Fruit fly (Drosophila melanogaster) whole organism, embryonic: Measurements from ENCODE around the gene Sec23.
A peak's percentile ranks its signal among the peaks of the same experiment; 100 is the strongest.

Experiments
- Atf3 ChIP-seq: fragments of 200-800 bp; sonication (Bioruptor generic); optimal IDR thresholded peaks from 3 replicates; lab custom pipeline; 2016; ENCODE audit warnings: missing biosample characterization, missing genetic modification characterization
- BEAF-32 ChIP-seq: fragments of 200-800 bp; sonication (Bioruptor generic); optimal IDR thresholded peaks from 3 replicates; lab custom pipeline; 2017; ENCODE audit warnings: missing biosample characterization, missing genetic modification characterization, mild to moderate bottlenecking, moderate library complexity, missing genetic modification reagents
- CG12071 ChIP-seq: fragments of 200-800 bp; sonication (Bioruptor generic); optimal IDR thresholded peaks from 3 replicates; lab custom pipeline; 2018; ENCODE audit warnings: missing biosample characterization, mild to moderate bottlenecking, missing genetic modification characterization
- CG12299 ChIP-seq: fragments of 200-800 bp; sonication (Bioruptor generic); optimal IDR thresholded peaks from 2 replicates; lab custom pipeline; 2018; ENCODE audit warnings: missing biosample characterization, mild to moderate bottlenecking, missing genetic modification characterization
- CG12744 ChIP-seq: fragments of 200-800 bp; sonication (Bioruptor generic); optimal IDR thresholded peaks from 2 replicates; lab custom pipeline; 2016; ENCODE audit warnings: missing biosample characterization, missing genetic modification characterization
- CG13894 ChIP-seq: fragments of 200-800 bp; sonication (Bioruptor generic); optimal IDR thresholded peaks from 3 replicates; lab custom pipeline; 2018; ENCODE audit warnings: missing biosample characterization, mild to moderate bottlenecking, missing genetic modification characterization, moderate library complexity
- CG14014 ChIP-seq: fragments of 200-800 bp; sonication (Bioruptor generic); IDR thresholded peaks from 2 replicates; pipeline ENCODE4 v1.3.6; 2022; ENCODE audit warnings: missing biosample characterization, missing genetic modification characterization
- CG14667 ChIP-seq: fragments of 200-800 bp; sonication (Bioruptor generic); IDR thresholded peaks from 2 replicates; pipeline ENCODE4 v1.3.6; 2022; ENCODE audit warnings: missing biosample characterization, missing genetic modification characterization
- CG15011 ChIP-seq: fragments of 200-800 bp; sonication (Bioruptor generic); optimal IDR thresholded peaks from 3 replicates; lab custom pipeline; 2018; ENCODE audit warnings: missing biosample characterization, mild to moderate bottlenecking, missing genetic modification characterization
- CG1832 ChIP-seq: fragments of 200-800 bp; sonication (Bioruptor generic); optimal IDR thresholded peaks from 2 replicates; lab custom pipeline; 2017; ENCODE audit warnings: missing biosample characterization, mild to moderate bottlenecking, missing genetic modification characterization, inconsistent platforms
- CG2129 ChIP-seq: fragments of 200-800 bp; sonication (Bioruptor generic); IDR thresholded peaks from 2 replicates; pipeline ENCODE4 v1.3.6; 2022; ENCODE audit warnings: missing biosample characterization, missing genetic modification characterization; ENCODE audit not compliant: partially characterized antibody
- CG30020 ChIP-seq: fragments of 200-800 bp; optimal IDR thresholded peaks from 2 replicates; lab custom pipeline; 2019; ENCODE audit warnings: missing biosample characterization, mild to moderate bottlenecking, missing genetic modification characterization, moderate library complexity
- CG6254 ChIP-seq: fragments of 200-800 bp; sonication (Bioruptor generic); optimal IDR thresholded peaks from 3 replicates; lab custom pipeline; 2017; ENCODE audit warnings: mild to moderate bottlenecking, missing biosample characterization, missing genetic modification reagents, missing genetic modification characterization
- CG6683 ChIP-seq: fragments of 200-800 bp; sonication (Bioruptor generic); optimal IDR thresholded peaks from 2 replicates; lab custom pipeline; 2017; ENCODE audit warnings: missing biosample characterization, mild to moderate bottlenecking, missing genetic modification characterization, missing genetic modification reagents
- CG7745 ChIP-seq: fragments of 200-800 bp; sonication (Bioruptor generic); optimal IDR thresholded peaks from 2 replicates; lab custom pipeline; 2018; ENCODE audit warnings: missing biosample characterization, mild to moderate bottlenecking, missing genetic modification characterization, moderate library complexity
- CG9215 ChIP-seq: fragments of 200-800 bp; sonication (Bioruptor generic); IDR thresholded peaks from 2 replicates; pipeline ENCODE4 v1.3.6; 2022; ENCODE audit warnings: missing biosample characterization, missing genetic modification characterization
- CG9876 ChIP-seq: fragments of 200-800 bp; sonication (Bioruptor generic); optimal IDR thresholded peaks from 2 replicates; lab custom pipeline; 2016; ENCODE audit warnings: missing biosample characterization, missing genetic modification characterization
- CkIIα-i1 ChIP-seq: fragments of 200-800 bp; sonication (Bioruptor generic); IDR thresholded peaks from 2 replicates; pipeline ENCODE4 v1.3.6; 2022; ENCODE audit warnings: missing biosample characterization, missing genetic modification characterization
- E2f1 ChIP-seq: fragments of 200-800 bp; sonication (Bioruptor generic); IDR thresholded peaks from 2 replicates; pipeline ENCODE4 v1.3.6; 2022; ENCODE audit warnings: missing biosample characterization, missing genetic modification characterization
- Eip74EF ChIP-seq, 2 experiments: fragments of 200-800 bp in 1 of 2; fragments of >200 bp in 1 of 2; sonication (Bioruptor generic) in 1 of 2; optimal IDR thresholded peaks; 2 replicates each; lab custom pipeline; 2017 to 2019; ENCODE audit warnings: missing biosample characterization in 2 of 2, missing genetic modification characterization in 2 of 2, mild to moderate bottlenecking in 1 of 2, moderate library complexity in 1 of 2
- Fer3 ChIP-seq: fragments of 200-800 bp; sonication (Bioruptor generic); optimal IDR thresholded peaks from 2 replicates; lab custom pipeline; 2018; ENCODE audit warnings: missing biosample characterization, mild to moderate bottlenecking, missing genetic modification characterization, moderate library complexity
- H2.0 ChIP-seq: fragments of 200-800 bp; sonication (Bioruptor generic); IDR thresholded peaks from 2 replicates; pipeline ENCODE4 v1.3.6; 2022; ENCODE audit warnings: missing biosample characterization, missing genetic modification characterization
- HLH3B ChIP-seq: fragments of 200-800 bp; sonication (Bioruptor generic); IDR thresholded peaks from 2 replicates; pipeline ENCODE4 v1.3.6; 2022; ENCODE audit warnings: missing biosample characterization, missing genetic modification characterization
- Jarid2 ChIP-seq: fragments of 200-800 bp; sonication (Bioruptor generic); optimal IDR thresholded peaks from 3 replicates; lab custom pipeline; 2017; ENCODE audit warnings: mild to moderate bottlenecking, missing biosample characterization, missing genetic modification reagents, missing genetic modification characterization
- NC2α ChIP-seq: fragments of 200-800 bp; sonication (Bioruptor generic); optimal IDR thresholded peaks from 2 replicates; lab custom pipeline; 2016; ENCODE audit warnings: missing biosample characterization, missing genetic modification characterization
- Oli ChIP-seq: fragments of 200-800 bp; sonication (Bioruptor generic); optimal IDR thresholded peaks from 2 replicates; lab custom pipeline; 2018; ENCODE audit warnings: missing biosample characterization, mild to moderate bottlenecking, missing genetic modification characterization, moderate library complexity
- Taf1 ChIP-seq: fragments of 200-800 bp; sonication (Bioruptor generic); IDR thresholded peaks from 2 replicates; pipeline ENCODE4 v1.3.6; 2022; ENCODE audit warnings: missing biosample characterization, missing genetic modification characterization
- YL-1 ChIP-seq: fragments of 200-800 bp; sonication (Bioruptor generic); optimal IDR thresholded peaks from 3 replicates; lab custom pipeline; 2017; ENCODE audit warnings: missing biosample characterization, mild to moderate bottlenecking, missing genetic modification characterization
- ap ChIP-seq: fragments of 200-800 bp; sonication (Bioruptor generic); IDR thresholded peaks from 2 replicates; pipeline ENCODE4 v1.3.6; 2022; ENCODE audit warnings: missing biosample characterization, missing genetic modification characterization
- ato ChIP-seq: fragments of 200-800 bp; sonication (Bioruptor generic); IDR thresholded peaks from 2 replicates; pipeline ENCODE4 v1.3.6; 2022; ENCODE audit warnings: missing biosample characterization, missing genetic modification characterization; ENCODE audit not compliant: partially characterized antibody
- caup ChIP-seq: fragments of 200-800 bp; sonication (Bioruptor generic); optimal IDR thresholded peaks from 3 replicates; lab custom pipeline; 2017; ENCODE audit warnings: missing biosample characterization, mild to moderate bottlenecking, missing genetic modification characterization, moderate library complexity; ENCODE audit not compliant: severe bottlenecking
- chm ChIP-seq: fragments of 200-800 bp; sonication (Bioruptor generic); IDR thresholded peaks from 2 replicates; pipeline ENCODE4 v1.3.6; 2022; ENCODE audit warnings: missing biosample characterization, missing genetic modification characterization
- croc ChIP-seq: fragments of 200-800 bp; sonication (Bioruptor generic); conservative IDR thresholded peaks from 3 replicates; pipeline ENCODE4 v1.3.6; 2022; ENCODE audit warnings: missing biosample characterization, missing genetic modification characterization
- fd102C ChIP-seq: fragments of 200-800 bp; sonication (Bioruptor generic); optimal IDR thresholded peaks from 2 replicates; lab custom pipeline; 2018; ENCODE audit warnings: missing biosample characterization, mild to moderate bottlenecking, missing genetic modification characterization, moderate library complexity
- fd3F ChIP-seq: fragments of 200-800 bp; sonication (Bioruptor generic); optimal IDR thresholded peaks from 2 replicates; lab custom pipeline; 2018; ENCODE audit warnings: missing biosample characterization, mild to moderate bottlenecking, missing genetic modification characterization, moderate library complexity
- fd64A ChIP-seq: fragments of 200-800 bp; sonication (Bioruptor generic); optimal IDR thresholded peaks from 3 replicates; lab custom pipeline; 2018; ENCODE audit warnings: missing biosample characterization, mild to moderate bottlenecking, missing genetic modification characterization
- gce ChIP-seq: fragments of 200-800 bp; sonication (Bioruptor generic); IDR thresholded peaks from 3 replicates; pipeline ENCODE4 v1.3.6; 2022; ENCODE audit warnings: missing biosample characterization, missing genetic modification characterization
- grn ChIP-seq: fragments of 200-800 bp; sonication (Bioruptor generic); optimal IDR thresholded peaks from 3 replicates; lab custom pipeline; 2017; ENCODE audit warnings: missing biosample characterization, missing genetic modification characterization
- gsb-n ChIP-seq: fragments of 200-800 bp; sonication (Bioruptor generic); optimal IDR thresholded peaks from 3 replicates; lab custom pipeline; 2018; ENCODE audit warnings: missing biosample characterization, mild to moderate bottlenecking, missing genetic modification characterization
- hth ChIP-seq: fragments of >200 bp; optimal IDR thresholded peaks from 2 replicates; lab custom pipeline; 2017; ENCODE audit warnings: inconsistent platforms
- maf-S ChIP-seq: fragments of 200-800 bp; sonication (Bioruptor generic); optimal IDR thresholded peaks from 2 replicates; lab custom pipeline; 2016; ENCODE audit warnings: missing biosample characterization, missing genetic modification characterization
- mam ChIP-seq: fragments of 200-800 bp; sonication (Bioruptor generic); optimal IDR thresholded peaks from 3 replicates; lab custom pipeline; 2016; ENCODE audit warnings: missing biosample characterization, missing genetic modification characterization
- slp2 ChIP-seq: fragments of 200-800 bp; sonication (Bioruptor generic); optimal IDR thresholded peaks from 2 replicates; lab custom pipeline; 2016; ENCODE audit warnings: missing biosample characterization, missing genetic modification characterization
- tup ChIP-seq: fragments of 200-800 bp; sonication (Bioruptor generic); optimal IDR thresholded peaks from 2 replicates; lab custom pipeline; 2016; ENCODE audit warnings: missing biosample characterization, mild to moderate bottlenecking, missing genetic modification characterization, moderate library complexity
- vvl ChIP-seq: fragments of 200-800 bp; sonication (Bioruptor generic); IDR thresholded peaks from 2 replicates; pipeline ENCODE4 v1.3.6; 2022; ENCODE audit warnings: missing biosample characterization, missing genetic modification characterization
- zen2 ChIP-seq: fragments of 200-800 bp; sonication (Bioruptor generic); IDR thresholded peaks from 3 replicates; pipeline ENCODE4 v1.3.6; 2022; ENCODE audit warnings: missing biosample characterization, missing genetic modification characterization; ENCODE audit not compliant: partially characterized antibody
- zf30C ChIP-seq: fragments of 200-800 bp; sonication (Bioruptor generic); optimal IDR thresholded peaks from 3 replicates; lab custom pipeline; 2018; ENCODE audit warnings: missing biosample characterization, mild to moderate bottlenecking, missing genetic modification characterization
- zfh2 ChIP-seq: fragments of 200-800 bp; sonication (Bioruptor generic); optimal IDR thresholded peaks from 2 replicates; lab custom pipeline; 2016; ENCODE audit warnings: missing biosample characterization, missing genetic modification characterization

The Sec23 gene

DNA sequence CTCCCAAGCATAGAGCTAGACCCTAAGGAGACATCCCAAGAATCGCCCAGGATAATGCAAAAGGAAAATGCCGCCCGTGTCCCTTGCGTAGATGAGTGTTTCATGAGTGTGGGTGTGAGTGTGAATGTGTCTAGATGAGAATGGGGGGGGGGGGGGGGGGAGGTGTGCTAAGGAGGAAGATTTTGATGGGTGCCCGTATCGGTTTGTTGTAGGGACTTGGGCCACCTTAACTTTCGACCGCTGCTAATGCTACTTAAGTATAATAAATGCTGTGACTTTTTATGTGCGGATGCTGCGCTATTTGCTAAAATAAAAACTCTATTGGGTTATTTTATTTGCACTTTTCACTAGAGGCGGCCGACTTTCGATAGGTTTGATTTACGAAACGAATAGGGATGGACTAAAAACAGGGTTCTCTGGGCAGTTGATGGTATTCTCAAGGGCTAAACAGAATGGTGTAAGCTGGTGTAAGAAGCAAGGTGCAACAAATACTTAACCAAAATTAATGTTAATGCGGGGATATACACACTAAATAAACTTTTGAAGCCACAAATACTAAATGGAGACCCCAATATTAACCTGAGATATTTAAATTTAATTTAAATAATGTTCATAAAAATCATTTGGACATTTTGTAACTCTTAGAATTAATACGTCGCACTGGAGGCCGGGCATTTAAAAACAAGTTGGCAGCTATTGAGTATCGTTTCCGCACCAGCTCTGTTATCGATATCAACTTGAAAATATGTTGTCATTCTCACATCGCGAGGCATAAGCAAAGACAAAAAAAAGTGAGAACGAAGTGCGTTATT lies 20.3 kb downstream of the Sec23 start, which contains the start of the genes Xe7 and Atg17 (continued):
- TF ChIP-seq CG1832 (GFP tag; lab: Kevin White, UChicago) = no peak
- TF ChIP-seq fd64A (GFP tag; lab: Kevin White, UChicago) = no peak
- peak in 1 of 2 experiments; percentile 75 for TF ChIP-seq Eip74EF (GFP tag; optimal IDR thresholded peaks at IDR 0.05; lab: Kevin White, UChicago)
- TF ChIP-seq caup (GFP tag; lab: Kevin White, UChicago) = peak; percentile 85
- peak; percentile 84 for TF ChIP-seq HLH3B (GFP tag; lab: Robert Waterston, UW)
- peak; percentile 86 for TF ChIP-seq Taf1 (GFP tag; lab: Robert Waterston, UW)
- TF ChIP-seq maf-S (GFP tag; lab: Kevin White, UChicago) = peak; percentile 84
- TF ChIP-seq CG14014 = peak; percentile 87
- TF ChIP-seq fd102C (GFP tag; lab: Kevin White, UChicago) = peak; percentile 13
- TF ChIP-seq mam = peak; percentile 96
- TF ChIP-seq zfh2 (GFP tag; lab: Kevin White, UChicago) = peak; percentile 97
- TF ChIP-seq CG9876 (GFP tag; lab: Kevin White, UChicago) = peak; percentile 87
- TF ChIP-seq fd3F (GFP tag; lab: Kevin White, UChicago) = peak; percentile 94
- TF ChIP-seq CG6254 = peak; percentile 41
- peak; percentile 59 for TF ChIP-seq NC2α (GFP tag; lab: Kevin White, UChicago)
- TF ChIP-seq vvl (GFP tag; lab: Robert Waterston, UW) = peak; percentile 83
- TF ChIP-seq CG14667 (GFP tag; lab: Robert Waterston, UW) = peak; percentile 90
- TF ChIP-seq Atf3 (GFP tag; lab: Kevin White, UChicago) = peak; percentile 85
- peak; percentile 96 for TF ChIP-seq CG9215
- peak; percentile 54; the same call in 1 of the 3 replicates for TF ChIP-seq gce (GFP tag; lab: Robert Waterston, UW)
- peak; percentile 58 for TF ChIP-seq Jarid2 (GFP tag; lab: Kevin White, UChicago)
- TF ChIP-seq E2f1 (GFP tag; lab: Robert Waterston, UW) = peak; percentile 90
- TF ChIP-seq slp2 (GFP tag; lab: Kevin White, UChicago) = peak; percentile 83
- TF ChIP-seq tup (GFP tag; lab: Kevin White, UChicago) = peak; percentile 76
- TF ChIP-seq zf30C = no peak
- peak; percentile 81 for TF ChIP-seq ap (GFP tag; lab: Robert Waterston, UW)
- TF ChIP-seq CG15011 = peak; percentile 77
- TF ChIP-seq Oli (tag; lab: Kevin White, UChicago) = peak; percentile 90
- no peak for TF ChIP-seq hth (lab: Kevin White, UChicago)
- peak; percentile 88 for TF ChIP-seq H2.0
- TF ChIP-seq grn (GFP tag; lab: Kevin White, UChicago) = no peak
- peak; percentile 72 for TF ChIP-seq YL-1 (GFP tag; lab: Kevin White, UChicago)
- TF ChIP-seq chm (GFP tag; lab: Robert Waterston, UW) = peak; percentile 35; the same call in 1 of the 2 replicates
- TF ChIP-seq BEAF-32 (GFP tag; lab: Kevin White, UChicago) = peak; percentile 92
- TF ChIP-seq CG12744 = peak; percentile 57
- TF ChIP-seq CG2129 = peak; percentile 37; the same call in 1 of the 2 replicates
- no peak; the same call in 2 of the 3 replicates for TF ChIP-seq zen2 (GFP tag; lab: Robert Waterston, UW)
- TF ChIP-seq CG13894 (tag; lab: Kevin White, UChicago) = peak; percentile 89
- peak; percentile 56 for TF ChIP-seq CG6683 (GFP tag; lab: Kevin White, UChicago)
- no peak for TF ChIP-seq gsb-n (tag; lab: Kevin White, UChicago)
- peak; percentile 89 for TF ChIP-seq CG30020 (tag; lab: Kevin White, UChicago)
- TF ChIP-seq CG12071 (GFP tag; lab: Kevin White, UChicago) = peak; percentile 65
- TF ChIP-seq CG12299 (tag; lab: Kevin White, UChicago) = peak; percentile 79
- TF ChIP-seq CG7745 = no peak
- peak; percentile 92 for TF ChIP-seq Fer3 (tag; lab: Kevin White, UChicago)
- peak; percentile 49; the same call in 1 of the 2 replicates for TF ChIP-seq CkIIα-i1 (GFP tag; lab: Robert Waterston, UW)
- no peak for TF ChIP-seq ato (GFP tag; lab: Robert Waterston, UW)
- TF ChIP-seq croc = peak; percentile 87
